Worm (Caenorhabditis elegans) whole organism, L3 larva: ENCODE data around the gene mpz-3.

Experiments
- egl-5 ChIP-seq: fragments of 150-350 bp; optimal IDR thresholded peaks from 2 replicates; lab custom pipeline; 2017; ENCODE audit warnings: missing biosample characterization, missing genetic modification reagents, missing genetic modification characterization, inconsistent platforms
- hmg-11 ChIP-seq: sonication (generic microtip); optimal IDR thresholded peaks from 2 replicates; lab custom pipeline; 2016; ENCODE audit warnings: missing genetic modification characterization, missing compliant biosample characterization
- nhr-11 ChIP-seq: fragments of 150-350 bp; optimal IDR thresholded peaks from 2 replicates; lab custom pipeline; 2014; ENCODE audit warnings: missing biosample characterization, missing genetic modification characterization
- nhr-237 ChIP-seq: fragments of 150-350 bp; optimal IDR thresholded peaks from 2 replicates; lab custom pipeline; 2014; ENCODE audit warnings: missing biosample characterization, missing genetic modification characterization
- nhr-76 ChIP-seq: fragments of 150-350 bp; sonication (generic microtip); optimal IDR thresholded peaks from 5 replicates; lab custom pipeline; 2014; ENCODE audit warnings: missing biosample characterization, missing genetic modification characterization
- ztf-11 ChIP-seq: fragments of 150-350 bp; optimal IDR thresholded peaks from 2 replicates; lab custom pipeline; 2014; ENCODE audit warnings: missing biosample characterization, missing genetic modification characterization

- TF ChIP-seq ztf-11 (no peak), nhr-237 (tag; lab: Kevin White, UChicago) (no peak), egl-5 (tag; lab: Kevin White, UChicago) (no peak), nhr-11 (tag; lab: Kevin White, UChicago) (no peak), hmg-11 (tag; lab: Kevin White, UChicago) (no peak), nhr-76 (tag; lab: Kevin White, UChicago) (no peak)
Measured at ce11 chrII:6535957-6536424, 29.2 kb downstream of the mpz-3 start, which contains the start of gene utp-20.
